Worm (Caenorhabditis elegans): Measurements from ENCODE around the gene cyp-25A6.
"Not testable (repeated sequence)": the region's sequence is repeated elsewhere in the genome, so short reads cannot be mapped to it uniquely, and the experiment has no call there.

Gene cyp-25A6

DNA sequence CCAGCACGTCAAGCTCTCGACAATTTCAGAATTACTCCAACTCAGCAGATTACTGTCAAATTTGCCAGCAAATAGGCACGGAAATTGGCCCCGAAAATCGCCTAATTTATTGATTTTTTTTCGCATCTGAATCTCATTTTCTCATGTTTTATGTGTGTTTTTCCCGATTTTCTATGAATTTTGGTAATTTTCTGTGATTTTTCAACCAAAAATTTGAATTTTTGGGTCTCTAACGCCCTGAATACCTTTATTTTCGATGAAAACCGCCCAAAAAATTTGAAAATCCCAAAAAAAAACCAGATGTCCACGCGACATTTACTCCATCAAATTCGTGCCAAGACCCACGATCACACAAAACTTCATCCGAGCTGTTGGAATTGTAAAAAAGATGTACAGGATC, 21.2 kb upstream of the cyp-25A6 start, which contains the start of gene dnj-15:
dnj-15 (plus strand) TSS at position 301 of the 400 bp plus-strand sequence.
- no peak for TF ChIP-seq nhr-232 (tag; optimal IDR thresholded peaks at IDR 0.05)

DNA sequence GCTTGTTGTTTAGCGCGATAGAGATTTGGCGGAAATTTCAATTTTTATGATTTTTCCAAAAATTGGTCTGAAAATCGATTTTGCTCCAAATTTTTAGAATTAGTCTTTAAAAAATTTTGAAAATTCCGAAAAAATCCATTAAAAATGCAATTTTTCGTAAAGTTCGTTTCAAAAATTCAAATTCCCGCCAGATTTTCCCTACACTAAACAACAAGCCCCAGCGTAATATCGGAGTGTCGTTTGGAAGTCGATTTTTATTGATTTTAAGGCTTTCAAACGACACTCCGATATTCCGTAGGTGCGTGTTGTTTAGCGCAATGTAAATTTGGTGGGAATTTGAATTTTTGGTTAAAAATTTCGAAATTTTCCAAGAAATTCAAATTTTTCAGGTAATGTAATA, 20.6 kb upstream of the cyp-25A6 start:
- TF ChIP-seq sox-2 (GFP tag; IDR thresholded peaks at IDR 0.05) (no peak), ets-4 (tag; optimal IDR thresholded peaks at IDR 0.05) (no peak), sdc-2 (tag; optimal IDR thresholded peaks at IDR 0.05) (no peak), C38D4.7 (GFP tag; optimal IDR thresholded peaks at IDR 0.05) (no peak), ahr-1 (tag; optimal IDR thresholded peaks at IDR 0.05) (no peak), ama-1 (optimal IDR thresholded peaks at IDR 0.05) (no peak), ceh-18 (tag; optimal IDR thresholded peaks at IDR 0.05) (no peak), hlh-15 (tag; optimal IDR thresholded peaks at IDR 0.05) (no peak), pqm-1 (tag; optimal IDR thresholded peaks at IDR 0.05) (no peak), pha-4 (tag; optimal IDR thresholded peaks at IDR 0.05) (no peak), ceh-45 (GFP tag; IDR thresholded peaks at IDR 0.05) (no peak), ref-2 (tag; optimal IDR thresholded peaks at IDR 0.05) (no peak), elt-4 (tag; optimal IDR thresholded peaks at IDR 0.05) (no peak), che-1 (tag; optimal IDR thresholded peaks at IDR 0.05) (no peak), ztf-16 (tag; optimal IDR thresholded peaks at IDR 0.05) (no peak), unc-55 (GFP tag; optimal IDR thresholded peaks at IDR 0.05) (no peak), elt-2 (tag; optimal IDR thresholded peaks at IDR 0.05) (no peak), unc-42 (tag; optimal IDR thresholded peaks at IDR 0.05) (no peak)

DNA sequence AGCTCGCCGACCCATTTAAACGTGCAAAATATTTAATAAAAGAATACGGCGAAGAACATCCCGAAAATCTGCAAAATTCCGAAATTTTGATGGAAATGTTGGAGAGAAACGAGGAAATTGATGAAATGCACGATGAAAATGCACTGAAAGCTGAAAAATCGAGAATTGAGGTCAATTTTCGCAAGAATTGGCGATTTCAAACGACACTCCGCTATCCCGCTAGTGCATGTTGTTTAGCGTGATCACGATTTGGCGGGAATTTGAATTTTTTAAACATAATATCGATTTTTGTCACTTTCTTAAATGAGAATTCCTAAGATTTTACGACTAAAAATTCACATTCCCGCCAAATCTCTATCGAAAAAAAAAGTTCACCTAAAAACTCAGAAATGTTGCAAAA, 19.7 kb upstream of the cyp-25A6 start:
- TF ChIP-seq F13H6.1 (tag; optimal IDR thresholded peaks at IDR 0.05) (no peak), Y22D7AL.16 (tag; optimal IDR thresholded peaks at IDR 0.05) (no peak), C08G9.2 (tag; optimal IDR thresholded peaks at IDR 0.05) (no peak), madf-2 (tag; optimal IDR thresholded peaks at IDR 0.05) (no peak), unc-86 (tag; optimal IDR thresholded peaks at IDR 0.05) (no peak), gmeb-2 (tag; optimal IDR thresholded peaks at IDR 0.05) (no peak)

DNA sequence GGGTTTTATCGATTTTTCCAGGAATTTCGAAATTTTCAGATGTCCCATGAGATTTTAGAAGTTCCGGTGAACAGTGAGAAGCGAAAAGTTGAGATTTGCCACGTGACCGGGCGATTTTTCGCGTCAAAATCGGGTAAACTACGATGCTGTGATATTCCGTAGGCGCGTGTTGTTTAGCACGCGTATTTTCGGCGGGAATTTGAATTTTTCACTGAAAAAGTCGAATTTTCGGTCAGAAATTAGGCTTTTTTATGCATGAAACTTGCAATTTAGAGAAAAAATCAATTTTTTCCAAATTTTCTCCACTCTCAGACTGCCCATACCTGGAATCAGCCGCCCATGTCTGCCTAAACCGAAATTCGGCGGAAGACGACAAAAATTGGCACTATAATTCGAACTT, 18.8 kb upstream of the cyp-25A6 start, which contains the start of gene tsen-34:
tsen-34 (plus strand) TSS at position 34 of the 400 bp plus-strand sequence.
- TF ChIP-seq sdc-2 (tag; optimal IDR thresholded peaks at IDR 0.05) (no peak), pros-1 (tag; optimal IDR thresholded peaks at IDR 0.05) (no peak), pat-9 (tag; optimal IDR thresholded peaks at IDR 0.05) (no peak), F13H6.1 (tag; optimal IDR thresholded peaks at IDR 0.05) (no peak), pha-4 (tag; optimal IDR thresholded peaks at IDR 0.05) (no peak), ama-1 (optimal IDR thresholded peaks at IDR 0.05) (no peak), elt-2 (tag; optimal IDR thresholded peaks at IDR 0.05) (no peak), eyg-1 (tag; optimal IDR thresholded peaks at IDR 0.05) (no peak), tbx-2 (tag; optimal IDR thresholded peaks at IDR 0.05) (no peak), unc-86 (tag; optimal IDR thresholded peaks at IDR 0.05) (no peak), ceh-2 (tag; optimal IDR thresholded peaks at IDR 0.05) (no peak), hlh-13 (GFP tag; optimal IDR thresholded peaks at IDR 0.05) (no peak), rnt-1 (tag; optimal IDR thresholded peaks at IDR 0.05) (no peak), zip-5 (tag; optimal IDR thresholded peaks at IDR 0.05) (no peak)

DNA sequence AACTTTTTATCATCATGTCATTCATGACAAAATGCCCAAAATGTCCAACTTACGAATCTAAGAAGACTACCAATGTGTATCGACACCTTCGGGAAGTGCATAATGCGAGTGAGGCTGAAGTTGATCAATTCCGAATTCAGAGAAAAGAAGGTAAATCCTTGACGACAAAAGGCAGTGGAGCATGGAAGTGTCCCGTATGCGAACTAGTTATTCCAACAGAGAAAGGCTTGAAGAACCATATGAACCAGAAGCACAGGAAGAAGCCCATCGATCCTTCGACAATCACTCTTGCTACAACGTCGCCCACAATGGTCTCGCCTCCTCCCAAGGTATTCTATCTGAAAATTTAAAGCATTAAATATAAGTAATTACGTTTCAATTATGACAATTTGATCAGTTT, 11.2 kb upstream of the cyp-25A6 start, which contains the start of gene K08D10.11:
K08D10.11 (minus strand) TSS at position 101 of the 400 bp plus-strand sequence.
- TF ChIP-seq madf-2 (tag; optimal IDR thresholded peaks at IDR 0.05); hlh-13 (GFP tag; optimal IDR thresholded peaks at IDR 0.05); pqm-1 (tag; optimal IDR thresholded peaks at IDR 0.05): not testable (repeated sequence)

DNA sequence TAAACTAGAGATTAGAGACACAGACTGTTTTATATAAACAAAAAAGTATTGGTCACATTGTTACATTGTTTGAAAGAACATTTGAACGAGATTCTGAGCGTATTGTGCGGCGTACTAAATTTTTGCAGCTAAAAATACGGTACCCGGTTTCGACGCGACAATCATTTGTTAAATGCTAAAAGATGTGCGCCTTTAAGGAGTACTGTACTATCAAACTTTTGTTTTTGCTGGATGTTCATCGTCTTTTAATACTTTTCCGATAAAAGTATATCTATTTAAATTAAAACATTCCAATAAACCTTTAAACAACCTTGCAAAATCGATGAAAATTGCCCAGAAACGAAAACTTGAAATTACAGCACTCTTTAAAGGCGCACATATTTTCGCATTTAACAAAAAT, 538 bp upstream of the cyp-25A6 start, which contains the start of gene K06B9.6:
K06B9.6 (minus strand) TSS at position 101 of the 400 bp plus-strand sequence.
- not testable (repeated sequence) for TF ChIP-seq ceh-6 (GFP tag; optimal IDR thresholded peaks at IDR 0.05); syd-9 (tag; optimal IDR thresholded peaks at IDR 0.05); hlh-13 (GFP tag; optimal IDR thresholded peaks at IDR 0.05)
